Worm (Caenorhabditis elegans): ENCODE results near the gene C23F12.4.

The C23F12.4 gene

DNA sequence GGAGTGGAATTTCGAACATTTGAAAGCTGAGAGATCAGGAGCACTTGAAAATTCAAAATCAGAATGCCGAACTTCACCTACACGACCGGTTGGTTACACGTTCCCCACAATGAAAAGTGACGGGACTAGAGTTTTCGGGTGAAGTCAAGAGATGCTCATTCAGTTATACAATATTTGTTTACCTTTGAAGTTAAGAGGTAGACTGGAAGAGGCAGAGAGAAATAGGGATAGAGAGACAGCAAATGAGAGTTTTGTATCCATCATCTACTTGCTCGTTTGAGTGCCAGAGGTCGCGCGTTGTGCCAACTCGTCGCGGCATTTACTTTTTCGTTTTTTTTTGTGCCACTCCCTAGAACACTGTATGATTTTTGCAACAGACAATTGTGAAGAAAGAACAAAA, 23.6 kb downstream of the C23F12.4 start:
- TF ChIP-seq flt-1 (GFP tag; IDR thresholded peaks at IDR 0.05) (no peak), pes-1 (GFP tag; IDR thresholded peaks at IDR 0.05) (no peak), tbx-11 (GFP tag; IDR thresholded peaks at IDR 0.05) (no peak), ets-7 (tag; optimal IDR thresholded peaks at IDR 0.05) (no peak)

DNA sequence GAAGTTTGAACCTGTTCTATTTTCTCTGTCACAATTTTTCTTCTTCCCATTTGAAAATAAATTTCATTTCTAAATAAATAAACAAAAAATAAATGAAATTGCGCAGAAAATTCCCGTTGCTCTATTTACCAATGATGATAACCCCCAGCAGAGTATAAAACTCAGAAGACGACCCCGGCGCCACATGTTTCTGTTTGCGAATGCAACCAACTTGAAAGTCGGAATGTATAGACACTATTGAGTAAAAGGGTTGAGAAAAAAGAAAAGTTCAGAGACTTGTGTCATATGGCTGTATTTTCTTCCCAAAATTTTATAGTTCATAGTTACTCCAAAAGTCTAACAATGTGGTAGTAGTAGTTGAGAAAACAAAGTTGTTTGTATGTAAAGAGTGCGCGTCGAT, 24.5 kb downstream of the C23F12.4 start:
- TF ChIP-seq tbx-11 (GFP tag; IDR thresholded peaks at IDR 0.05) (no peak), ets-7 (tag; optimal IDR thresholded peaks at IDR 0.05) (no peak), F13C5.2 (tag; optimal IDR thresholded peaks at IDR 0.05) (no peak), tbx-37 (GFP tag; conservative IDR thresholded peaks at IDR 0.05) (no peak)

DNA sequence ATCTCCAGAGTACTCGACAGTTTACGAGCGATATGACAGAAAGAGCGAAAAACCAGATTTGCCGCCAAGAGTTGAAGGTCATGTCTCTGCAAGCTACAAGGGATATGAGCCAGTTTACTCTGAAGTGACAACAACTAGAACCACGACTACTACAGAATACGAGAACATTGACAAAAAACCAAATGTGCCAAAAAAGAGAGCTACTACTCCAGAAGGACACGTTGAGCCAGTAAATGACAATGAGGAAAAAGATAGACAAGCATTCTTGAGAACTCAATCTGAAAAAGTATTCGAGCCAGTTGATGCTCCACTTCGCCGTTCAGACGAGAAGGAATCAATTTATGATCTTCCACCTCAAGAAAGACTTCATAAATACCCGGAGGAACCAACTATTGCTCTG, 30.2 kb downstream of the C23F12.4 start:
- TF ChIP-seq ceh-36 (tag; optimal IDR thresholded peaks at IDR 0.05) (no peak), hmg-4 (GFP tag; optimal IDR thresholded peaks at IDR 0.05) (no peak), tra-4 (tag; optimal IDR thresholded peaks at IDR 0.05) (no peak), B0310.2 (tag; optimal IDR thresholded peaks at IDR 0.05) (no peak), aly-1 (tag; optimal IDR thresholded peaks at IDR 0.05) (no peak), tbx-11 (GFP tag; IDR thresholded peaks at IDR 0.05) (no peak), F13C5.2 (tag; optimal IDR thresholded peaks at IDR 0.05) (no peak), ama-1 (optimal IDR thresholded peaks at IDR 0.05) (no peak), scrt-1 (GFP tag; IDR thresholded peaks at IDR 0.05) (no peak), pes-1 (GFP tag; IDR thresholded peaks at IDR 0.05) (no peak), flt-1 (GFP tag; IDR thresholded peaks at IDR 0.05) (no peak), hnd-1 (tag; optimal IDR thresholded peaks at IDR 0.05) (no peak), tbx-37 (GFP tag; conservative IDR thresholded peaks at IDR 0.05) (no peak)

DNA sequence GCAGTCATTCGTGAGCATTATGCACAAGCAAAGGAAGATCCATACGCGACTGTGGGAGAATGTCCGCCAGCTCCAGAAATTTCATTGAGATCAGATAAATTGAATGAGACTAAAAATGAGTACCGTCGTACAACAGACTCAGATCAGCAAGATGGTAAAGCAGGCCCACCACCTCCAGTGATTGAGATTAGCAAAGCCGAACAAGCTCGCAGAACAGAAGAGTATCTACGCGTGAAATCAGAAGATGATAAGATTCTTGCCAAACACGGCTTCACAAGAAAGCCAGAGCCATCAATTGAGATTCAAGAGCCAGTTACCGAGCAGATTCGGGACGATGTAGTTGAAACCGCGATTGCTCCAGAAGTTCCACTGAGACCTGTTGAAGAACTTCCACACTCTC, 30.8 kb downstream of the C23F12.4 start:
- TF ChIP-seq ceh-36 (tag; optimal IDR thresholded peaks at IDR 0.05) (no peak), sea-1 (GFP tag; conservative IDR thresholded peaks at IDR 0.05) (no peak), hmg-4 (GFP tag; optimal IDR thresholded peaks at IDR 0.05) (no peak), pes-1 (GFP tag; IDR thresholded peaks at IDR 0.05) (no peak), aly-1 (tag; optimal IDR thresholded peaks at IDR 0.05) (no peak), F13C5.2 (tag; optimal IDR thresholded peaks at IDR 0.05) (no peak), tra-4 (tag; optimal IDR thresholded peaks at IDR 0.05) (no peak), ceh-13 (GFP tag; optimal IDR thresholded peaks at IDR 0.05) (no peak), scrt-1 (GFP tag; IDR thresholded peaks at IDR 0.05) (no peak), tbx-37 (GFP tag; conservative IDR thresholded peaks at IDR 0.05) (no peak), hmbx-1 (tag; optimal IDR thresholded peaks at IDR 0.05) (no peak), tbx-11 (GFP tag; IDR thresholded peaks at IDR 0.05) (no peak), hnd-1 (tag; optimal IDR thresholded peaks at IDR 0.05) (no peak), flt-1 (GFP tag; IDR thresholded peaks at IDR 0.05) (no peak), ets-7 (tag; optimal IDR thresholded peaks at IDR 0.05) (no peak), B0310.2 (tag; optimal IDR thresholded peaks at IDR 0.05) (no peak), ama-1 (optimal IDR thresholded peaks at IDR 0.05) (no peak)

DNA sequence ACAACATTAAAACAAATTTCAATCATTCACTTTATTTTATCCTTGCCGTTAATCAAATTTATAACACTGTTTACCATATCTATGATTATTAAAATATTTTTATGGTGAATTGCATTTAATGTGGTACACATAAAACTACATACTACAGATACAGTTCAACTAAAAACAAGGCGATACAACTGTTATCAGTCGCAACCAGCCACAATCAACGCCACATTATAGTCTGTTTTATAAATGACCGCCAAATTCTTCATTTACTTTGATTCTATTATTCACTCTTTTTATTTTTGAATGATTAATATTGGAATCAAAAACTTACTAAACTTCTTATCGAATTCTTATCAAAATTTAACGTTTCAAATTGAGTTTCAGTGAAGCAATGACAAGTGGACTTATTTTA, 40.9 kb downstream of the C23F12.4 start, which contains the start of gene B0272.4:
Gene B0272.4, plus strand, starts transcription at position 373 of the 400 bp plus-strand sequence.
- TF ChIP-seq flt-1 (GFP tag; IDR thresholded peaks at IDR 0.05) (no peak), tbx-11 (GFP tag; IDR thresholded peaks at IDR 0.05) (no peak), ceh-13 (GFP tag; optimal IDR thresholded peaks at IDR 0.05) (no peak), aly-1 (tag; optimal IDR thresholded peaks at IDR 0.05) (no peak), scrt-1 (GFP tag; IDR thresholded peaks at IDR 0.05) (no peak), F13C5.2 (tag; optimal IDR thresholded peaks at IDR 0.05) (no peak), pes-1 (GFP tag; IDR thresholded peaks at IDR 0.05) (no peak), hmbx-1 (tag; optimal IDR thresholded peaks at IDR 0.05) (no peak), hmg-4 (GFP tag; optimal IDR thresholded peaks at IDR 0.05) (no peak), hnd-1 (tag; optimal IDR thresholded peaks at IDR 0.05) (no peak), tra-4 (tag; optimal IDR thresholded peaks at IDR 0.05) (no peak), sea-1 (GFP tag; conservative IDR thresholded peaks at IDR 0.05) (no peak), ceh-36 (tag; optimal IDR thresholded peaks at IDR 0.05) (no peak), ets-7 (tag; optimal IDR thresholded peaks at IDR 0.05) (no peak), B0310.2 (tag; optimal IDR thresholded peaks at IDR 0.05) (no peak), ama-1 (optimal IDR thresholded peaks at IDR 0.05) (no peak), tbx-37 (GFP tag; conservative IDR thresholded peaks at IDR 0.05) (no peak)

DNA sequence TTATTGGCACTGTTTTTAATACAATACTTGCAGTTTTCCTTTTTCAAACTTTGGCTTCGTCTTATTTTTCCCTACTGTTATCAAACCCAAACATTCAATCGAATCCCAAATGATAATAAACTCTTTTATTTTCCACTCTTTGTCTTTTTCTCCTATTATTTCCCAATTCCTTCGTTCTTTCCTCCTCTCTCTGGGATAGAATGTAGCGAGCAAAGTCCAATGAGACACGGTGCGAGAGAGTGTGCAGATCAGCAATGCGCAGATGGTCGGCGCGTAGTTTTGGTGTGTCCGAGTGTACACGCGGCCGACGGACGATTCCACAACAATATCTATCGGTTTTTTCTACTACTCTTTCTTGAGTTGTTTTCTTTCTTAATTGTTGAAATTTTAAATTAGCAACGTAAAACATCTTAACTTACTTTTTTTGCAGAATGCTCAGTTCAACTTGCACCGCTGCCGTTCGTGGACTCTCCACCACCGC, 43.9 kb downstream of the C23F12.4 start, which contains the start of gene B0272.3:
Gene B0272.3, plus strand, starts transcription at position 431 of the 481 bp plus-strand sequence.
- TF ChIP-seq hmbx-1 (tag; optimal IDR thresholded peaks at IDR 0.05) (no peak), hmg-4 (GFP tag; optimal IDR thresholded peaks at IDR 0.05) (peak; percentile 28), ets-7 (tag; optimal IDR thresholded peaks at IDR 0.05) (no peak), F13C5.2 (tag; optimal IDR thresholded peaks at IDR 0.05) (peak; percentile 7)

DNA sequence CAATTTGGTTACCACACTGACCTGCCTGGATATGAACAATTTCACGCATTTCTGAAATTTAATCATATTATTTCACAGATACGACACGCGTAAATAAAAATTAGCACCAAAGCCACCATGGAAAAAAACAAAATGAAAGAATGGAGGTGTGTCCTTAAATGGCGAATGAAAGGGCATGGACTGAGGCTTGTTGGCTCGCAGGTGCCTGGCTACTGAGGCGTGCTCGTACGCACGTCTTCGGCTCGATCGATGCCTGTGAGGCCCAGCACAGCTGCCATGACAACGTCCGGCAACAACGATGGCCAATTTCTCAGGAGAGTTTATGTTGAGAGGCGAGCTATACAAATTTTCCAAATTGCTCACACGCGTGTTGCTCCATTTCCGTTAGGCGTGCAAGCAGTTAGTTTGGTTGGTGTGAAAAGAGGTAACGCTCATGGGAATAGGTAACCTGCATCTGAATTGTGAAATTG, 49.7 kb downstream of the C23F12.4 start, which contains the start of gene tbb-4:
Gene tbb-4, minus strand, starts transcription at position 51 of the 470 bp plus-strand sequence.
- TF ChIP-seq F13C5.2 (tag; optimal IDR thresholded peaks at IDR 0.05) (no peak), tbx-37 (GFP tag; conservative IDR thresholded peaks at IDR 0.05) (no peak), scrt-1 (GFP tag; IDR thresholded peaks at IDR 0.05) (no peak), tra-4 (tag; optimal IDR thresholded peaks at IDR 0.05) (no peak), hmg-4 (GFP tag; optimal IDR thresholded peaks at IDR 0.05) (no peak), ceh-13 (GFP tag; optimal IDR thresholded peaks at IDR 0.05) (no peak), hnd-1 (tag; optimal IDR thresholded peaks at IDR 0.05) (no peak), hmbx-1 (tag; optimal IDR thresholded peaks at IDR 0.05) (no peak), ets-7 (tag; optimal IDR thresholded peaks at IDR 0.05) (no peak), pes-1 (GFP tag; IDR thresholded peaks at IDR 0.05) (no peak), tbx-11 (GFP tag; IDR thresholded peaks at IDR 0.05) (no peak), ceh-36 (tag; optimal IDR thresholded peaks at IDR 0.05) (no peak), flt-1 (GFP tag; IDR thresholded peaks at IDR 0.05) (no peak), sea-1 (GFP tag; conservative IDR thresholded peaks at IDR 0.05) (no peak)

All from whole organism, early embryonic.